Worm (Caenorhabditis elegans) whole organism, L4 larva: ENCODE results near the gene M02D8.7.

Experiments
- ama-1 ChIP-seq: fragments of 150-350 bp; optimal IDR thresholded peaks from 2 replicates; lab custom pipeline; 2014; ENCODE audit warnings: inconsistent platforms, mixed read lengths
- ceh-82 ChIP-seq: sonication (generic microtip); optimal IDR thresholded peaks from 2 replicates; lab custom pipeline; 2017; ENCODE audit warnings: missing biosample characterization, missing genetic modification characterization
- jun-1 ChIP-seq: fragments of 150-350 bp; optimal IDR thresholded peaks from 2 replicates; lab custom pipeline; 2014; ENCODE audit warnings: missing biosample characterization, missing genetic modification reagents, missing genetic modification characterization
- madf-5 ChIP-seq, 2 experiments: fragments of 200-800 bp; sonication (Bioruptor generic); IDR thresholded peaks; 2 replicates each; pipeline ENCODE4 v1.3.6; 2022; ENCODE audit warnings: missing compliant biosample characterization in 2 of 2, missing genetic modification characterization in 2 of 2
- nhr-25 ChIP-seq: sonication (generic microtip); optimal IDR thresholded peaks from 2 replicates; lab custom pipeline; 2017; ENCODE audit warnings: missing genetic modification characterization, mild to moderate bottlenecking, missing compliant biosample characterization, antibody characterized with exemption, moderate library complexity, borderline replicate concordance; ENCODE audit not compliant: insufficient read depth
- unc-39 ChIP-seq: sonication (generic microtip); optimal IDR thresholded peaks from 2 replicates; lab custom pipeline; 2017; ENCODE audit warnings: missing biosample characterization, missing genetic modification characterization
- unc-62 ChIP-seq, 3 experiments: fragments of 150-350 bp in 1 of 3; sonication (generic microtip); optimal IDR thresholded peaks in 2 of 3; peaks in 1 of 3; 1 replicate in 1 of 3; 2 replicates in 2 of 3; lab custom pipeline; 2014 to 2017; ENCODE audit warnings: missing biosample characterization in 3 of 3, missing genetic modification characterization in 3 of 3, missing genetic modification reagents in 3 of 3, missing genotype in 1 of 3
- zfp-2 ChIP-seq: sonication (generic microtip); optimal IDR thresholded peaks from 2 replicates; lab custom pipeline; 2016; ENCODE audit warnings: mild to moderate bottlenecking, missing genetic modification characterization, missing compliant biosample characterization
- ztf-7 ChIP-seq: fragments of 150-350 bp; optimal IDR thresholded peaks from 2 replicates; lab custom pipeline; 2014; ENCODE audit warnings: missing biosample characterization, missing genetic modification characterization

DNA sequence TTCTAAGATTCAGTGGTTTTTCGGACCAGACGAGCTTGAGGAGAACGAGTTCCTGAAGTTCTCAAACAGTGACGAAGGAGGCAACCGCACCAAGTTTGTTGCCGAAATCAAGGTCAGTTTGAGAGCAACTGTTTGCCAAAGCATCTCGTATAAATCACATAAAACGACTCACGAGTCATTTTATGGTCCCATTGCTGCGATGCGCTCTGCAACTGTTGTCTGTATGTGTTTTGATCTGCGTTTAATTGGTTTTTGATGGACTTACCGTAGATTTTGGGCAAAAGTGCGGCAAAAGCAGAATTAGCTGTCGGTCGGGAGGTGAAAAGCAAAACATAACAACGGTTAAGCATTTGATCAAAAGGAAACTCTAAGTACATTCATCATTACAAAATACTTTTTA is 21.2 kb upstream of the M02D8.7 start:
- no peak for TF ChIP-seq nhr-25 (tag; lab: Kevin White, UChicago)
- no peak for TF ChIP-seq ztf-7 (tag; lab: Kevin White, UChicago)
- no peak for TF ChIP-seq unc-62 (GFP tag; optimal IDR thresholded peaks at IDR 0.05 in 1 of 2; lab: Kevin White, UChicago)
- TF ChIP-seq unc-62 (tag; optimal IDR thresholded peaks at IDR 0.05; lab: Kevin White, UChicago) = no peak
- TF ChIP-seq ceh-82 = no peak
- no peak for TF ChIP-seq ama-1
- TF ChIP-seq unc-39 = no peak
- TF ChIP-seq jun-1 (tag; lab: Kevin White, UChicago) = no peak
- no peak for TF ChIP-seq madf-5 (GFP tag; IDR thresholded peaks at IDR 0.05; lab: Robert Waterston, UW)
- no peak for TF ChIP-seq zfp-2
